Fruit fly (Drosophila melanogaster) whole organism, wandering third instar larva: Measurements from ENCODE around the gene Mst89B.

Experiments
- Abd-B ChIP-seq: fragments of >200 bp; optimal IDR thresholded peaks from 2 replicates; lab custom pipeline; 2017; ENCODE audit warnings: missing biosample characterization, missing genetic modification characterization
- CG32264 ChIP-seq: fragments of 200-800 bp; sonication (Bioruptor generic); optimal IDR thresholded peaks from 2 replicates; lab custom pipeline; 2016; ENCODE audit warnings: missing biosample characterization, missing genetic modification characterization
- CG9705 ChIP-seq: fragments of 200-800 bp; sonication (Bioruptor generic); optimal IDR thresholded peaks from 2 replicates; lab custom pipeline; 2018; ENCODE audit warnings: missing biosample characterization, mild to moderate bottlenecking, missing genetic modification characterization
- Dif ChIP-seq: fragments of 200-275, 200-300 bp; sonication (Bioruptor generic); optimal IDR thresholded peaks from 2 replicates; lab custom pipeline; 2018; ENCODE audit warnings: missing biosample characterization, missing genetic modification characterization; ENCODE audit not compliant: partially characterized antibody
- Hnf4 ChIP-seq: fragments of 200-800 bp; sonication (Bioruptor generic); optimal IDR thresholded peaks from 2 replicates; lab custom pipeline; 2016; ENCODE audit warnings: missing biosample characterization, mild to moderate bottlenecking, missing genetic modification characterization
- Mio ChIP-seq: sonication (Bioruptor generic); optimal IDR thresholded peaks from 2 replicates; lab custom pipeline; 2016; ENCODE audit warnings: missing biosample characterization, missing genetic modification characterization
- Myc ChIP-seq: fragments of >200 bp; optimal IDR thresholded peaks from 2 replicates; lab custom pipeline; 2017
- Vsx2 ChIP-seq: fragments of 200-300, 225-300 bp; sonication (Bioruptor generic); optimal IDR thresholded peaks from 2 replicates; lab custom pipeline; 2018; ENCODE audit warnings: missing biosample characterization, missing genetic modification characterization; ENCODE audit not compliant: partially characterized antibody
- pan ChIP-seq: fragments of >200 bp; optimal IDR thresholded peaks from 2 replicates; lab custom pipeline; 2017
- psq ChIP-seq: fragments of 200-800 bp; sonication (Bioruptor generic); optimal IDR thresholded peaks from 3 replicates; lab custom pipeline; 2017; ENCODE audit warnings: missing biosample characterization, mild to moderate bottlenecking, missing genetic modification characterization, moderate library complexity
- usp ChIP-seq: fragments of >200 bp; optimal IDR thresholded peaks from 2 replicates; lab custom pipeline; 2017; ENCODE audit warnings: missing biosample characterization, missing genetic modification characterization
- woc ChIP-seq: sonication (Bioruptor generic); optimal IDR thresholded peaks from 2 replicates; lab custom pipeline; 2016; ENCODE audit warnings: missing biosample characterization, mild to moderate bottlenecking, missing genetic modification characterization

DNA sequence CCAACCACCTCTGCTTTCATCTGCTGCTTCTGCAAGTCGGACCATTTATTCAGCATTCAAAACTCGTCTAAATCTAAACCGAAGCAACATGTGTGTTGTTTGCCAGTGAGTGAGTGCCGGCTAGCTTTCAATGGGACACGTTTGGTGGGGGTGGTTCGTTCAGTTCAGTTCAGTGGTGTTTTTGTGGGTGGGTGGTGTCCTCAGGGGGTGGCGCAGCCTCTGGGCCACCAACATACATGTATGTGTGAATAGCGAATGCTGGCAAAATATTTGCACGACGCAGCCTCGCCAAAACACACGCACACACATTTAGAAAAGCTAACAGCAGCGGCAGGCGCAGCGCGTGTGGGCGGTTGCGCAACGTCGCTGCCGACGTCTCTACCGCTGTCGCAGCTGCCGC, 27.5 kb upstream of the Mst89B start:
- TF ChIP-seq woc (no peak), Myc (lab: Kevin White, UChicago) (no peak), CG9705 (GFP tag; lab: Kevin White, UChicago) (no peak), Abd-B (no peak), usp (GFP tag; lab: Kevin White, UChicago) (no peak), Dif (peak; percentile 5), CG32264 (GFP tag; lab: Kevin White, UChicago) (no peak), psq (no peak), Vsx2 (GFP tag; lab: Kevin White, UChicago) (no peak), Hnf4 (GFP tag; lab: Kevin White, UChicago) (no peak), pan (lab: Kevin White, UChicago) (no peak), Mio (GFP tag; lab: Kevin White, UChicago) (no peak)
